Worm (Caenorhabditis elegans): ENCODE measurements around the gene cutc-1.
A peak's percentile ranks its signal among the peaks of the same experiment; 100 is the strongest.

The cutc-1 gene

DNA sequence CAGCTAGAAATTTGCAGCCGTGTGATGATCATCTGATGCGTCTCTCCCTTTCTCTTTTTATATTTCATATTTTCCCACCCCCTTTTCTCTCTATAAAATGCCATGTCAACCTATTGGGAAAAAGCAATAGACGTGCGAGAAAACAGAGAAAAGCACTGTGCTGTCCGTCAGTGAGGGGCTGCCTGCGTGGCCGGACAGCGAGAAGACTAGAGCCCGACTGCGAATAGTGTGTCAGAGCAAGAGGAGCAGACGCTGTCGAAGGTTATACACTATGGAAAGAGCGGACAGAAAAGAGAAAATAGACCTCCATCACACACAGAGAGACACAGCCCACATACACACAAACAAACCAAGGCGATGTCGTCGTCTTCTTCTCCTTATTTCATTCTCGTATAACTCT is 21.7 kb upstream of the cutc-1 start (continued):
- TF ChIP-seq egl-13 (tag; optimal IDR thresholded peaks at IDR 0.05) (no peak), mef-2 (tag; optimal IDR thresholded peaks at IDR 0.05) (no peak), pax-3 (tag; optimal IDR thresholded peaks at IDR 0.05) (peak; percentile 4), tbx-2 (tag; optimal IDR thresholded peaks at IDR 0.05) (peak; percentile 70), fkh-10 (GFP tag; optimal IDR thresholded peaks at IDR 0.05) (no peak), hpl-2 (GFP tag; optimal IDR thresholded peaks at IDR 0.05) (no peak), nhr-237 (tag; optimal IDR thresholded peaks at IDR 0.05) (no peak), efl-3 (GFP tag; optimal IDR thresholded peaks at IDR 0.05) (no peak), elt-2 (tag; optimal IDR thresholded peaks at IDR 0.05) (peak; percentile 43), snpc-4 (tag; optimal IDR thresholded peaks at IDR 0.05) (peak; percentile 10), nhr-71 (tag; optimal IDR thresholded peaks at IDR 0.05) (peak; percentile 82), vab-15 (tag; optimal IDR thresholded peaks at IDR 0.05) (no peak), sptf-1 (tag; optimal IDR thresholded peaks at IDR 0.05) (no peak), dpl-1 (GFP tag; optimal IDR thresholded peaks at IDR 0.05) (peak; percentile 9 to 40 (median 34)), sox-4 (tag; optimal IDR thresholded peaks at IDR 0.05) (no peak), F16B12.6 (tag; optimal IDR thresholded peaks at IDR 0.05) (peak; percentile 39), unc-86 (tag; optimal IDR thresholded peaks at IDR 0.05) (peak; percentile 55), nhr-77 (tag; optimal IDR thresholded peaks at IDR 0.05) (peak; percentile 30), ces-1 (GFP tag; optimal IDR thresholded peaks at IDR 0.05) (no peak), nhr-12 (tag; optimal IDR thresholded peaks at IDR 0.05) (no peak), zip-4 (GFP tag; optimal IDR thresholded peaks at IDR 0.05) (no peak), lin-15B (tag; optimal IDR thresholded peaks at IDR 0.05) (no peak), nhr-85 (tag) (peak; percentile 60), ceh-90 (tag; optimal IDR thresholded peaks at IDR 0.05) (no peak), fos-1 (tag; optimal IDR thresholded peaks at IDR 0.05) (no peak), blmp-1 (tag; optimal IDR thresholded peaks at IDR 0.05) (peak; percentile 55), unc-62 (GFP tag; optimal IDR thresholded peaks at IDR 0.05) (no peak), unc-30 (tag; optimal IDR thresholded peaks at IDR 0.05) (no peak), sup-37 (GFP tag; optimal IDR thresholded peaks at IDR 0.05) (no peak), nhr-76 (tag; optimal IDR thresholded peaks at IDR 0.05) (no peak), elt-3 (tag; optimal IDR thresholded peaks at IDR 0.05) (peak in 2 of 6 experiments; percentile 12 to 18), nhr-20 (tag; optimal IDR thresholded peaks at IDR 0.05) (peak; percentile 71), irx-1 (tag; optimal IDR thresholded peaks at IDR 0.05) (no peak), skn-1 (tag; optimal IDR thresholded peaks at IDR 0.05) (peak; percentile 22), ets-5 (GFP tag; IDR thresholded peaks at IDR 0.05) (no peak), lin-14 (GFP tag; optimal IDR thresholded peaks at IDR 0.05) (peak; percentile 85), ceh-82 (tag; optimal IDR thresholded peaks at IDR 0.05) (peak in 2 of 3 experiments; percentile 17 to 54), mab-9 (GFP tag; IDR thresholded peaks at IDR 0.05) (no peak), pqm-1 (tag; optimal IDR thresholded peaks at IDR 0.05) (no peak), ceh-8 (GFP tag; optimal IDR thresholded peaks at IDR 0.05) (no peak), snu-23 (GFP tag; optimal IDR thresholded peaks at IDR 0.05) (peak; percentile 89), efl-1 (optimal IDR thresholded peaks at IDR 0.05) (peak; percentile 57 to 79), efl-1 (GFP tag; optimal IDR thresholded peaks at IDR 0.05 in 1 of 2) (peak; percentile 37 to 94), mep-1 (tag; optimal IDR thresholded peaks at IDR 0.05) (peak; percentile 83), pag-3 (tag; optimal IDR thresholded peaks at IDR 0.05; ENCODE audit: borderline replicate concordance, insufficient read depth) (no peak), zag-1 (tag; optimal IDR thresholded peaks at IDR 0.05) (no peak), aha-1 (tag; optimal IDR thresholded peaks at IDR 0.05) (no peak), C34B4.2 (tag; optimal IDR thresholded peaks at IDR 0.05) (no peak), ztf-4 (tag; optimal IDR thresholded peaks at IDR 0.05) (peak; percentile 13), hlh-4 (tag; optimal IDR thresholded peaks at IDR 0.05) (no peak), nhr-11 (tag; optimal IDR thresholded peaks at IDR 0.05) (no peak), dsc-1 (tag; optimal IDR thresholded peaks at IDR 0.05) (peak; percentile 27), ceh-63 (GFP tag; optimal IDR thresholded peaks at IDR 0.05) (no peak), unc-130 (tag; optimal IDR thresholded peaks at IDR 0.05) (no peak), rnt-1 (tag; optimal IDR thresholded peaks at IDR 0.05) (peak; percentile 22)
